Worm (Caenorhabditis elegans) whole organism, L3 larva: ENCODE data around the gene T05A8.7.

Source experiments
- aly-2 ChIP-seq: fragments of 150-350 bp; optimal IDR thresholded peaks from 2 replicates; lab custom pipeline; 2014; ENCODE audit warnings: missing biosample characterization, missing genetic modification characterization
- ama-1 ChIP-seq: fragments of 150-350 bp; optimal IDR thresholded peaks from 2 replicates; lab custom pipeline; 2018
- elt-2 ChIP-seq: sonication (generic microtip); optimal IDR thresholded peaks from 2 replicates; lab custom pipeline; 2016; ENCODE audit warnings: missing genetic modification reagents, mild to moderate bottlenecking, missing genetic modification characterization, missing compliant biosample characterization
- elt-3 ChIP-seq, 3 experiments: fragments of 150-350 bp in 1 of 3; sonication (generic microtip) in 2 of 3; optimal IDR thresholded peaks; 2 replicates in 2 of 3; 4 replicates in 1 of 3; lab custom pipeline; 2014 to 2017; ENCODE audit warnings: missing biosample characterization in 3 of 3, missing genetic modification characterization in 3 of 3
- lin-39 ChIP-seq: fragments of 150-350 bp; optimal IDR thresholded peaks from 2 replicates; lab custom pipeline; 2018; ENCODE audit warnings: missing biosample characterization, missing genetic modification reagents, missing genetic modification characterization
- nhr-25 ChIP-seq: sonication (generic microtip); optimal IDR thresholded peaks from 2 replicates; lab custom pipeline; 2017; ENCODE audit warnings: missing biosample characterization, missing genetic modification characterization
- nhr-28 ChIP-seq: fragments of 150-350 bp; optimal IDR thresholded peaks from 2 replicates; lab custom pipeline; 2014; ENCODE audit warnings: missing biosample characterization, missing genetic modification characterization
- nhr-76 ChIP-seq: fragments of 150-350 bp; sonication (generic microtip); optimal IDR thresholded peaks from 5 replicates; lab custom pipeline; 2014; ENCODE audit warnings: missing biosample characterization, missing genetic modification characterization
- pqm-1 ChIP-seq: fragments of 150-350 bp; optimal IDR thresholded peaks from 2 replicates; lab custom pipeline; 2017; ENCODE audit warnings: missing biosample characterization, missing genetic modification characterization, inconsistent platforms

ce11 chrII:2735644-2736043 lies 6.5 kb downstream of the T05A8.7 start:
- TF ChIP-seq pqm-1 (tag; lab: Kevin White, UChicago) = no peak
- TF ChIP-seq lin-39 (tag; lab: Kevin White, UChicago) = no peak
- TF ChIP-seq nhr-25 (tag; lab: Kevin White, UChicago) = no peak
- TF ChIP-seq elt-2 (tag; lab: Kevin White, UChicago) = no peak
- no peak for TF ChIP-seq nhr-28
- TF ChIP-seq elt-3 (tag; optimal IDR thresholded peaks at IDR 0.05; lab: Kevin White, UChicago) = no peak
- no peak for TF ChIP-seq nhr-76
- no peak for TF ChIP-seq ama-1 (lab: Kevin White, UChicago)
- no peak for TF ChIP-seq aly-2 (tag; lab: Kevin White, UChicago)
